Fruit fly (Drosophila melanogaster) Kc167 (cell line): ENCODE data around the gene Muc68D.

ENCODE experiments used
- psq ChIP-seq: fragments of >200 bp; optimal IDR thresholded peaks from 2 replicates; lab custom pipeline; 2017; ENCODE audit warnings: missing external identifiers
- ttk ChIP-seq: sonication (Bioruptor generic); optimal IDR thresholded peaks from 2 replicates; lab custom pipeline; 2017; ENCODE audit warnings: missing external identifiers

- TF ChIP-seq psq (lab: Kevin White, UChicago): no peak
- no peak for TF ChIP-seq ttk (lab: Kevin White, UChicago)
Measured at dm6 chr3L:11766563-11766962, 5.4 kb downstream of the Muc68D start.
